Worm (Caenorhabditis elegans): ENCODE data around the gene npr-24.

Gene npr-24

ce11 chrX:17456536-17457165 is 30.0 kb downstream of the npr-24 start, which contains the start of gene mlc-2 (continued):
- TF ChIP-seq nhr-25 (tag; optimal IDR thresholded peaks at IDR 0.05; ENCODE audit: borderline replicate concordance, insufficient read depth) = no peak
- no peak for TF ChIP-seq mep-1 (tag; optimal IDR thresholded peaks at IDR 0.05)
- TF ChIP-seq jun-1 (tag; optimal IDR thresholded peaks at IDR 0.05) = no peak
- no peak for TF ChIP-seq hmg-1.1 (GFP tag; IDR thresholded peaks at IDR 0.05)
- no peak for TF ChIP-seq nhr-77 (tag; optimal IDR thresholded peaks at IDR 0.05)

ce11 chrX:17451410-17451809 is 35.2 kb downstream of the npr-24 start, which contains the start of gene C36E6.2:
Gene C36E6.2 (plus strand): TSS chrX:17451670.
- TF ChIP-seq F10B5.3 (tag; optimal IDR thresholded peaks at IDR 0.05) = peak; percentile 21
- TF ChIP-seq vab-7 (GFP tag; IDR thresholded peaks at IDR 0.05) = 0 out of 2 replicates have a peak, but pooled peaks have one; percentile 15
- TF ChIP-seq hif-1 (tag; optimal IDR thresholded peaks at IDR 0.05) = peak in 1 of 2 experiments; percentile 89
- peak; percentile 62 for TF ChIP-seq dpl-1 (GFP tag; optimal IDR thresholded peaks at IDR 0.05)
- TF ChIP-seq spr-1 (tag; optimal IDR thresholded peaks at IDR 0.05) = peak; percentile 1
- TF ChIP-seq unc-62 (GFP tag; optimal IDR thresholded peaks at IDR 0.05 in 1 of 2) = peak in 1 of 2 experiments; percentile 73
- TF ChIP-seq unc-62 (tag; optimal IDR thresholded peaks at IDR 0.05) = no peak
- peak; percentile 11 for TF ChIP-seq nhr-102 (tag; optimal IDR thresholded peaks at IDR 0.05)
- TF ChIP-seq T26A8.4 (GFP tag; IDR thresholded peaks at IDR 0.05) = no peak
- TF ChIP-seq nhr-48 (tag; optimal IDR thresholded peaks at IDR 0.05) = peak; percentile 47
- no peak for TF ChIP-seq dmd-9 (GFP tag; IDR thresholded peaks at IDR 0.05)
- TF ChIP-seq ctbp-1 (GFP tag; IDR thresholded peaks at IDR 0.05) = 0 out of 2 replicates have a peak, but pooled peaks have one; percentile 16
- TF ChIP-seq daf-12 (tag; optimal IDR thresholded peaks at IDR 0.05) = no peak
- peak; percentile 99 for TF ChIP-seq aha-1 (tag)
- TF ChIP-seq lir-3 (tag; optimal IDR thresholded peaks at IDR 0.05) = no peak
- TF ChIP-seq hlh-30 (tag; optimal IDR thresholded peaks at IDR 0.05; ENCODE audit: insufficient read depth) = peak; percentile 99
- TF ChIP-seq ceh-32 (tag; optimal IDR thresholded peaks at IDR 0.05; ENCODE audit: poor library complexity) = no peak
- TF ChIP-seq mdt-29 (GFP tag; IDR thresholded peaks at IDR 0.05) = no peak
- peak; percentile 79 for TF ChIP-seq mes-2 (tag; optimal IDR thresholded peaks at IDR 0.05; ENCODE audit: poor library complexity, severe bottlenecking)
- peak; percentile 24 for TF ChIP-seq T20F7.1 (GFP tag; optimal IDR thresholded peaks at IDR 0.05)
- peak; percentile 87 for TF ChIP-seq mep-1 (tag; optimal IDR thresholded peaks at IDR 0.05)
- TF ChIP-seq hmg-1.1 (GFP tag; IDR thresholded peaks at IDR 0.05) = peak; percentile 79
- no peak for TF ChIP-seq tra-1 (GFP tag; IDR thresholded peaks at IDR 0.05)
- TF ChIP-seq nhr-25 (tag; optimal IDR thresholded peaks at IDR 0.05; ENCODE audit: borderline replicate concordance, insufficient read depth) = peak; percentile 77
- peak; percentile 13 for TF ChIP-seq zip-2 (tag; optimal IDR thresholded peaks at IDR 0.05)
- TF ChIP-seq pha-4 (GFP tag; IDR thresholded peaks at IDR 0.05) = no peak
- TF ChIP-seq pha-4 (tag; optimal IDR thresholded peaks at IDR 0.05) = peak; percentile 69
- TF ChIP-seq duxl-1 (tag; optimal IDR thresholded peaks at IDR 0.05; ENCODE audit: poor library complexity) = peak; percentile 65
- peak; percentile 45 for TF ChIP-seq dmd-6 (GFP tag; IDR thresholded peaks at IDR 0.05)
- no peak for TF ChIP-seq daf-8 (GFP tag; IDR thresholded peaks at IDR 0.05)
- TF ChIP-seq hlh-11 (tag; optimal IDR thresholded peaks at IDR 0.05) = peak; percentile 67
- TF ChIP-seq R02D3.7 (tag; optimal IDR thresholded peaks at IDR 0.05) = no peak
- TF ChIP-seq F44E2.7 (GFP tag; IDR thresholded peaks at IDR 0.05) = no peak
- peak; percentile 58 for TF ChIP-seq nhr-77 (tag; optimal IDR thresholded peaks at IDR 0.05)
- no peak for TF ChIP-seq ztf-11 (tag; optimal IDR thresholded peaks at IDR 0.05)
- TF ChIP-seq nhr-41 (GFP tag; IDR thresholded peaks at IDR 0.05) = no peak
- peak; percentile 74 for TF ChIP-seq nhr-28 (tag; optimal IDR thresholded peaks at IDR 0.05)
- TF ChIP-seq rbr-2 (tag; optimal IDR thresholded peaks at IDR 0.05) = peak; percentile 58
- peak; percentile 86 for TF ChIP-seq dve-1 (tag; optimal IDR thresholded peaks at IDR 0.05; ENCODE audit: insufficient read depth)
- TF ChIP-seq nhr-6 (tag; optimal IDR thresholded peaks at IDR 0.05) = peak; percentile 50
- peak; percentile 13 to 84 for TF ChIP-seq lsy-2 (tag; optimal IDR thresholded peaks at IDR 0.05)
- no peak for TF ChIP-seq arid-1 (GFP tag; conservative IDR thresholded peaks at IDR 0.05)
- peak; percentile 98 for TF ChIP-seq mxl-3 (GFP tag; optimal IDR thresholded peaks at IDR 0.05)
- peak; percentile 97 to 99 for TF ChIP-seq mdl-1 (tag; optimal IDR thresholded peaks at IDR 0.05)
- TF ChIP-seq fkh-10 (GFP tag; optimal IDR thresholded peaks at IDR 0.05) = peak; percentile 51
- peak; percentile 25 for TF ChIP-seq F37D6.2 (tag; optimal IDR thresholded peaks at IDR 0.05)

All from whole organism, L4 larva.